Fruit fly (Drosophila melanogaster) whole organism, embryonic: Measurements from ENCODE around the gene Glyat.

Experiments
- ATbp ChIP-seq: fragments of 200-800 bp; sonication (Bioruptor generic); optimal IDR thresholded peaks from 2 replicates; lab custom pipeline; 2017; ENCODE audit warnings: missing biosample characterization, mild to moderate bottlenecking, missing genetic modification characterization, missing genetic modification reagents
- Ada2b ChIP-seq: fragments of 200-800 bp; sonication (Bioruptor generic); IDR thresholded peaks from 2 replicates; pipeline ENCODE4 v1.3.6; 2022; ENCODE audit warnings: missing biosample characterization, missing genetic modification characterization
- Awh ChIP-seq: fragments of 200-800 bp; sonication (Bioruptor generic); IDR thresholded peaks from 2 replicates; pipeline ENCODE4, ENCODE4 v1.3.6; 2022; ENCODE audit warnings: missing biosample characterization, missing genetic modification characterization
- CG10209 ChIP-seq: fragments of 200-800 bp; sonication (Bioruptor generic); optimal IDR thresholded peaks from 3 replicates; lab custom pipeline; 2017; ENCODE audit warnings: missing biosample characterization, mild to moderate bottlenecking, missing genetic modification characterization, missing genetic modification reagents
- CG11696 ChIP-seq: fragments of 200-800 bp; sonication (Bioruptor generic); IDR thresholded peaks from 2 replicates; pipeline ENCODE4 v1.3.6; 2022; ENCODE audit warnings: missing biosample characterization, missing genetic modification characterization
- CG12071 ChIP-seq: fragments of 200-800 bp; sonication (Bioruptor generic); optimal IDR thresholded peaks from 3 replicates; lab custom pipeline; 2018; ENCODE audit warnings: missing biosample characterization, mild to moderate bottlenecking, missing genetic modification characterization
- CG12659 ChIP-seq: fragments of 200-800 bp; sonication (Bioruptor generic); optimal IDR thresholded peaks from 3 replicates; lab custom pipeline; 2017; ENCODE audit warnings: mild to moderate bottlenecking, missing biosample characterization, missing genetic modification reagents, missing genetic modification characterization
- CG12769 ChIP-seq: fragments of 200-800 bp; sonication (Bioruptor generic); optimal IDR thresholded peaks from 2 replicates; lab custom pipeline; 2019; ENCODE audit warnings: missing biosample characterization, mild to moderate bottlenecking, missing genetic modification characterization, moderate library complexity
- CG14710 ChIP-seq: fragments of 200-800 bp; sonication (Bioruptor generic); optimal IDR thresholded peaks from 3 replicates; lab custom pipeline; 2019; ENCODE audit warnings: missing biosample characterization, mild to moderate bottlenecking, missing genetic modification characterization, moderate library complexity
- CG15696 ChIP-seq: fragments of 200-800 bp; sonication (Bioruptor generic); optimal IDR thresholded peaks from 2 replicates; lab custom pipeline; 2019; ENCODE audit warnings: missing biosample characterization, mild to moderate bottlenecking, missing genetic modification characterization, moderate library complexity
- CG1647 ChIP-seq: fragments of 200-800 bp; sonication (Bioruptor generic); optimal IDR thresholded peaks from 3 replicates; lab custom pipeline; 2016; ENCODE audit warnings: missing biosample characterization, missing genetic modification characterization
- CG18262 ChIP-seq: fragments of 200-800 bp; optimal IDR thresholded peaks from 3 replicates; lab custom pipeline; 2019; ENCODE audit warnings: missing biosample characterization, mild to moderate bottlenecking, missing genetic modification characterization, moderate library complexity
- CG32767 ChIP-seq: fragments of 200-800 bp; sonication (Bioruptor generic); IDR thresholded peaks from 2 replicates; pipeline ENCODE4 v1.3.6; 2022; ENCODE audit warnings: missing biosample characterization, missing genetic modification characterization
- CG3407 ChIP-seq: fragments of 200-800 bp; sonication (Bioruptor generic); optimal IDR thresholded peaks from 2 replicates; lab custom pipeline; 2018; ENCODE audit warnings: missing biosample characterization, mild to moderate bottlenecking, missing genetic modification characterization
- CG42726 ChIP-seq: fragments of 200-800 bp; sonication (Bioruptor generic); IDR thresholded peaks from 2 replicates; pipeline ENCODE4 v1.3.6; 2022; ENCODE audit warnings: missing biosample characterization, missing genetic modification characterization; ENCODE audit not compliant: partially characterized antibody
- CG4328 ChIP-seq: fragments of 200-800 bp; sonication (Bioruptor generic); optimal IDR thresholded peaks from 3 replicates; lab custom pipeline; 2017; ENCODE audit warnings: missing biosample characterization, missing genetic modification reagents, missing genetic modification characterization
- CG6683 ChIP-seq: fragments of 200-800 bp; sonication (Bioruptor generic); optimal IDR thresholded peaks from 2 replicates; lab custom pipeline; 2017; ENCODE audit warnings: missing biosample characterization, mild to moderate bottlenecking, missing genetic modification characterization, missing genetic modification reagents
- CG6813 ChIP-seq: fragments of 200-800 bp; sonication (Bioruptor generic); optimal IDR thresholded peaks from 2 replicates; lab custom pipeline; 2017; ENCODE audit warnings: missing biosample characterization, missing genetic modification characterization, mild to moderate bottlenecking, moderate library complexity, missing genetic modification reagents
- CG6854 ChIP-seq: fragments of 200-800 bp; sonication (Bioruptor generic); optimal IDR thresholded peaks from 3 replicates; lab custom pipeline; 2017; ENCODE audit warnings: missing biosample characterization, mild to moderate bottlenecking, missing genetic modification characterization
- CG7987 ChIP-seq: fragments of 200-800 bp; sonication (Bioruptor generic); optimal IDR thresholded peaks from 2 replicates; lab custom pipeline; 2018; ENCODE audit warnings: missing biosample characterization, mild to moderate bottlenecking, missing genetic modification characterization, moderate library complexity
- CG8765 ChIP-seq: fragments of 200-800 bp; sonication (Bioruptor generic); IDR thresholded peaks from 2 replicates; pipeline ENCODE4 v1.3.6; 2022; ENCODE audit warnings: missing biosample characterization, missing genetic modification characterization
- CG8924 ChIP-seq: fragments of 200-800 bp; optimal IDR thresholded peaks from 3 replicates; lab custom pipeline; 2019; ENCODE audit warnings: missing biosample characterization, mild to moderate bottlenecking, missing genetic modification characterization, moderate library complexity
- Drgx ChIP-seq: fragments of 200-800 bp; sonication (Bioruptor generic); IDR thresholded peaks from 2 replicates; pipeline ENCODE4 v1.3.6; 2022; ENCODE audit warnings: missing biosample characterization, missing genetic modification characterization
- E2f1 ChIP-seq: fragments of 200-800 bp; sonication (Bioruptor generic); IDR thresholded peaks from 2 replicates; pipeline ENCODE4 v1.3.6; 2022; ENCODE audit warnings: missing biosample characterization, missing genetic modification characterization
- Fer3 ChIP-seq: fragments of 200-800 bp; sonication (Bioruptor generic); optimal IDR thresholded peaks from 2 replicates; lab custom pipeline; 2018; ENCODE audit warnings: missing biosample characterization, mild to moderate bottlenecking, missing genetic modification characterization, moderate library complexity
- HHEX ChIP-seq: fragments of 200-800 bp; sonication (Bioruptor generic); optimal IDR thresholded peaks from 3 replicates; lab custom pipeline; 2017; ENCODE audit warnings: missing biosample characterization, mild to moderate bottlenecking, missing genetic modification characterization, missing genetic modification reagents
- Mad ChIP-seq: fragments of 200-800 bp; sonication (Bioruptor generic); optimal IDR thresholded peaks from 2 replicates; lab custom pipeline; 2016; ENCODE audit warnings: missing biosample characterization, missing genetic modification characterization
- Meics ChIP-seq: fragments of 200-800 bp; sonication (Bioruptor generic); optimal IDR thresholded peaks from 2 replicates; lab custom pipeline; 2017; ENCODE audit warnings: missing biosample characterization, mild to moderate bottlenecking, missing genetic modification characterization
- Nf-YC ChIP-seq: fragments of 200-800 bp; optimal IDR thresholded peaks from 3 replicates; lab custom pipeline; 2019; ENCODE audit warnings: missing biosample characterization, mild to moderate bottlenecking, missing genetic modification characterization, moderate library complexity
- NfI ChIP-seq: fragments of 200-800 bp; sonication (Bioruptor generic); optimal IDR thresholded peaks from 3 replicates; lab custom pipeline; 2018; ENCODE audit warnings: missing biosample characterization, mild to moderate bottlenecking, missing genetic modification characterization, moderate library complexity
- Oli ChIP-seq: fragments of 200-800 bp; sonication (Bioruptor generic); optimal IDR thresholded peaks from 2 replicates; lab custom pipeline; 2018; ENCODE audit warnings: missing biosample characterization, mild to moderate bottlenecking, missing genetic modification characterization, moderate library complexity
- Poxn ChIP-seq: fragments of 200-800 bp; sonication (Bioruptor generic); IDR thresholded peaks from 2 replicates; pipeline ENCODE4 v1.3.6; 2022; ENCODE audit warnings: missing biosample characterization, missing genetic modification characterization
- Sox102F ChIP-seq: fragments of 200-800 bp; sonication (Bioruptor generic); optimal IDR thresholded peaks from 2 replicates; lab custom pipeline; 2018; ENCODE audit warnings: missing biosample characterization, mild to moderate bottlenecking, missing genetic modification characterization, moderate library complexity
- Trl ChIP-seq, 3 experiments: fragments of >200 bp in 2 of 3; fragments of 200-800 bp in 1 of 3; sonication (Bioruptor generic) in 1 of 3; optimal IDR thresholded peaks; 2 replicates in 1 of 3; 3 replicates in 2 of 3; lab custom pipeline; 2016 to 2017; ENCODE audit warnings: missing biosample characterization in 1 of 3, missing genetic modification characterization in 1 of 3
- YL-1 ChIP-seq: fragments of 200-800 bp; sonication (Bioruptor generic); optimal IDR thresholded peaks from 3 replicates; lab custom pipeline; 2017; ENCODE audit warnings: missing biosample characterization, mild to moderate bottlenecking, missing genetic modification characterization
- bcd ChIP-seq: fragments of 200-800 bp; sonication (Bioruptor generic); optimal IDR thresholded peaks from 2 replicates; lab custom pipeline; 2017; ENCODE audit warnings: missing biosample characterization, mild to moderate bottlenecking, missing genetic modification characterization
- dmrt99B ChIP-seq: fragments of 200-800 bp; sonication (Bioruptor generic); optimal IDR thresholded peaks from 2 replicates; lab custom pipeline; 2018; ENCODE audit warnings: missing biosample characterization, mild to moderate bottlenecking, missing genetic modification characterization, moderate library complexity
- eve ChIP-seq, 2 experiments: fragments of >200 bp; optimal IDR thresholded peaks; 2 replicates each; lab custom pipeline; 2017; ENCODE audit warnings: missing biosample characterization in 2 of 2, missing genetic modification characterization in 2 of 2
- fd64A ChIP-seq: fragments of 200-800 bp; sonication (Bioruptor generic); optimal IDR thresholded peaks from 3 replicates; lab custom pipeline; 2018; ENCODE audit warnings: missing biosample characterization, mild to moderate bottlenecking, missing genetic modification characterization
- nau ChIP-seq: fragments of 200-800 bp; sonication (Bioruptor generic); optimal IDR thresholded peaks from 3 replicates; lab custom pipeline; 2017; ENCODE audit warnings: missing biosample characterization, mild to moderate bottlenecking, missing genetic modification characterization, missing genetic modification reagents
- nerfin-1 ChIP-seq: fragments of 200-800 bp; sonication (Bioruptor generic); optimal IDR thresholded peaks from 3 replicates; lab custom pipeline; 2019; ENCODE audit warnings: missing biosample characterization, mild to moderate bottlenecking, missing genetic modification characterization, moderate library complexity
- rib ChIP-seq: fragments of 200-800 bp; sonication (Bioruptor generic); IDR thresholded peaks from 2 replicates; pipeline ENCODE4 v1.3.6; 2022; ENCODE audit warnings: missing biosample characterization, missing genetic modification characterization
- sens-2 ChIP-seq: fragments of 200-800 bp; sonication (Bioruptor generic); IDR thresholded peaks from 2 replicates; pipeline ENCODE4 v1.3.6; 2022; ENCODE audit warnings: missing biosample characterization, missing genetic modification characterization
- sob ChIP-seq: fragments of 200-800 bp; sonication (Bioruptor generic); IDR thresholded peaks from 2 replicates; pipeline ENCODE4 v1.3.6; 2022; ENCODE audit warnings: missing biosample characterization, missing genetic modification characterization
- ssp ChIP-seq: fragments of 200-800 bp; sonication (Bioruptor generic); IDR thresholded peaks from 2 replicates; pipeline ENCODE4 v1.3.6; 2022; ENCODE audit warnings: missing biosample characterization, missing genetic modification characterization
- unpg ChIP-seq: fragments of 200-800 bp; sonication (Bioruptor generic); optimal IDR thresholded peaks from 3 replicates; lab custom pipeline; 2018; ENCODE audit warnings: missing biosample characterization, mild to moderate bottlenecking, missing genetic modification characterization, moderate library complexity
- vvl ChIP-seq: fragments of 200-800 bp; sonication (Bioruptor generic); IDR thresholded peaks from 2 replicates; pipeline ENCODE4 v1.3.6; 2022; ENCODE audit warnings: missing biosample characterization, missing genetic modification characterization

Glyat gene

DNA sequence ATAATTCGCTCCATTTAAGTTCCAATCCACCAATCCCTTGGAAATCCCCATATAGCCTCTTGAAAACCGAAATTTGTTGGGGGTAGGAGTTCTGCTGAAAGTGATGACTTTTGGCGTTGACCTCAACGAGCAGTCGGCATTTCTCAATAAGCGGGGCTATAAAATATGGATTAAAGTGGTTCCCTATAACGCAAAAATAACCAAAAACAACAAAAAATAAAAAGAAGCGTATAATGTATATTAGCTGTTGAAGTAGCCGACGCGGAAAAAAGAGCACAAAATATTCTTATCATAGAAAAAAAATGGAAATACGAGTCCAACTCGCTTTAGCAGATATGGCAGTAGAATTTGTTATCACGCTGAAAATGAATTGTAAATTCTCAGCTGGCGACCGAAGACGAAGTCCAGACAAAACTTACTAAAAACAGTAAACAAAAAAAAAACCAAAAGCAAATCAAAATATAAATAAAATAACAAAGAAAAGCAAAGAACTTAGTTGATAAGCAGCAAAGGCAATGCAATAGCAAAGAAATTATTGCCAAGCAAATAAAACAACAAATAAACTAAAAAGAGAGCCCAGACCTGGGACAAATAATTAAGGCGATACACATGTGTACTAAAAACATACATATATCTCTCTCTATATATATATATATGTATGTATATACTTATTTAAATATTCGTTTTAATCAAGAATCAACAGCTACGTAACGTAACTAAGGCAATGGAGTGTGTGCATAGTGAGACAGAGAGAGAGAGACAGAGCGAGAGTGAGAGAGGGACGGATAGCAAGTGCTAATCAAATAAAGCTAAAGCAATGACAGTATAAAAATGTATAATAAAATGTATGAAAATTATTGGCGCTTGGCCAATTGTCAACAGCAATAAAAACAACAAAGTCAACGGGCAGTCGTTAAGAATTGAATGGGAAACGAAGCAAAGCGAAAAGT lies 49.6 kb downstream of the Glyat start (continued):
- TF ChIP-seq fd64A (GFP tag; lab: Kevin White, UChicago), result peak; percentile 45
- TF ChIP-seq CG4328 (GFP tag; lab: Kevin White, UChicago), result peak; percentile 43
- TF ChIP-seq nau (GFP tag; lab: Kevin White, UChicago), result peak; percentile 42
- TF ChIP-seq CG32767 (GFP tag; lab: Robert Waterston, UW), result no peak
- peak; percentile 27 for TF ChIP-seq vvl (GFP tag; lab: Robert Waterston, UW)
- TF ChIP-seq bcd (GFP tag; lab: Kevin White, UChicago), result peak; percentile 63
- TF ChIP-seq CG1647 (GFP tag; lab: Kevin White, UChicago), result peak; percentile 3
- TF ChIP-seq CG14710, result peak; percentile 12
- TF ChIP-seq HHEX (GFP tag; lab: Kevin White, UChicago), result peak; percentile 70
- TF ChIP-seq Nf-YC, result peak; percentile 23
- TF ChIP-seq Mad (GFP tag; lab: Kevin White, UChicago), result no peak
- 0 out of 2 replicates have a peak, but pooled peaks have one; percentile 41 for TF ChIP-seq CG11696 (GFP tag; lab: Robert Waterston, UW)
- peak; percentile 52 for TF ChIP-seq CG6683 (GFP tag; lab: Kevin White, UChicago)
- peak; percentile 72 for TF ChIP-seq ATbp
- TF ChIP-seq eve (GFP tag; optimal IDR thresholded peaks at IDR 0.05; lab: Kevin White, UChicago), result no peak
- peak; percentile 79 for TF ChIP-seq CG6813 (GFP tag; lab: Kevin White, UChicago)
- no peak for TF ChIP-seq nerfin-1 (tag; lab: Kevin White, UChicago)
- TF ChIP-seq rib, result 0 out of 2 replicates have a peak, but pooled peaks have one; percentile 11
- 0 out of 2 replicates have a peak, but pooled peaks have one; percentile 4 for TF ChIP-seq Drgx (GFP tag; lab: Robert Waterston, UW)
- TF ChIP-seq CG18262, result no peak
- peak; percentile 11 for TF ChIP-seq CG8924 (tag; lab: Kevin White, UChicago)
- no peak for TF ChIP-seq sens-2 (GFP tag; lab: Robert Waterston, UW)
- TF ChIP-seq unpg (GFP tag; lab: Kevin White, UChicago), result peak; percentile 11
- TF ChIP-seq CG15696 (tag; lab: Kevin White, UChicago), result peak; percentile 33
- TF ChIP-seq CG42726 (GFP tag; lab: Robert Waterston, UW), result no peak
- TF ChIP-seq NfI (GFP tag; lab: Kevin White, UChicago), result peak; percentile 64
- peak; percentile 69 for TF ChIP-seq sob (GFP tag; lab: Robert Waterston, UW)
- TF ChIP-seq CG12769 (tag; lab: Kevin White, UChicago), result peak; percentile 31
- TF ChIP-seq Trl (optimal IDR thresholded peaks at IDR 0.05; lab: Kevin White, UChicago), result peak in 1 of 2 experiments; percentile 20
- TF ChIP-seq Trl (GFP tag; optimal IDR thresholded peaks at IDR 0.05; lab: Kevin White, UChicago), result no peak
- TF ChIP-seq ssp, result no peak
- peak; percentile 51 for TF ChIP-seq CG12659 (GFP tag; lab: Kevin White, UChicago)
- peak; percentile 14 for TF ChIP-seq dmrt99B (tag; lab: Kevin White, UChicago)
- 0 out of 2 replicates have a peak, but pooled peaks have one; percentile 5 for TF ChIP-seq Poxn (GFP tag; lab: Robert Waterston, UW)
- peak; percentile 17 for TF ChIP-seq CG3407
- peak; percentile 5 for TF ChIP-seq YL-1 (GFP tag; lab: Kevin White, UChicago)
- TF ChIP-seq Sox102F (GFP tag; lab: Kevin White, UChicago), result no peak
- TF ChIP-seq Oli (tag; lab: Kevin White, UChicago), result no peak
- TF ChIP-seq Ada2b, result no peak
- TF ChIP-seq E2f1 (GFP tag; lab: Robert Waterston, UW), result peak; percentile 37; the same call in 1 of the 2 replicates
- TF ChIP-seq CG6854 (GFP tag; lab: Kevin White, UChicago), result peak; percentile 26
- TF ChIP-seq CG8765, result no peak
- TF ChIP-seq Meics (GFP tag; lab: Kevin White, UChicago), result peak; percentile 78
- TF ChIP-seq Fer3 (tag; lab: Kevin White, UChicago), result peak; percentile 67
- TF ChIP-seq Awh (GFP tag; lab: Robert Waterston, UW), result no peak
- TF ChIP-seq CG7987 (GFP tag; lab: Kevin White, UChicago), result peak; percentile 90
- TF ChIP-seq CG12071 (GFP tag; lab: Kevin White, UChicago), result peak; percentile 66
- peak; percentile 26 for TF ChIP-seq CG10209 (GFP tag; lab: Kevin White, UChicago)
